Worm (Caenorhabditis elegans): Measurements from ENCODE around the gene C24H12.6.

C24H12.6 gene

DNA sequence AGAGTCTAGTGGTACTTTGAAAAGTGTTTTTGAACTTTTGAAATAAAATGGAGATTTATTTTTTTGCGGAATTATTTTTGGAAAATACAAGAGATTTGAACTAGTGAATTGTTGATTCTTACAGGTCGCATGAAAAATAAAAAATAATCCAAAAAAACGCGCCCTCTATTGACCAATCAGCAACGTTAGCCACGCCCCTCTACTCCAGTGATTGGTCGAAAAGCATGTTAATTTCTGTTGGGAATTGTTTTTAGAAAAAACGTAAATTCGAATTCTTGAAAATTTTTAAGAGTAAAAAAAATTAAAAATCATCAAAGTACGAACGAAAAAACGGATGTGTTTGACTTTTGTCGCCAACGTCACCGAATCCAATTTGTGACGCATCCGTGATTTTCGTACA, 48.3 kb downstream of the C24H12.6 start:
- TF ChIP-seq madf-3 (GFP tag; IDR thresholded peaks at IDR 0.05) (no peak), madf-6 (GFP tag; IDR thresholded peaks at IDR 0.05) (no peak), K11D2.4 (GFP tag; IDR thresholded peaks at IDR 0.05) (no peak), hmg-1.2 (GFP tag; IDR thresholded peaks at IDR 0.05) (no peak), fkh-3 (tag; optimal IDR thresholded peaks at IDR 0.05) (no peak), lsy-27 (tag; optimal IDR thresholded peaks at IDR 0.05; ENCODE audit: borderline replicate concordance, insufficient read depth) (no peak), nhr-179 (tag; optimal IDR thresholded peaks at IDR 0.05) (no peak), B0035.1 (tag; optimal IDR thresholded peaks at IDR 0.05) (no peak), sptf-2 (GFP tag; optimal IDR thresholded peaks at IDR 0.05) (no peak), F57C9.4 (tag; optimal IDR thresholded peaks at IDR 0.05) (no peak)

DNA sequence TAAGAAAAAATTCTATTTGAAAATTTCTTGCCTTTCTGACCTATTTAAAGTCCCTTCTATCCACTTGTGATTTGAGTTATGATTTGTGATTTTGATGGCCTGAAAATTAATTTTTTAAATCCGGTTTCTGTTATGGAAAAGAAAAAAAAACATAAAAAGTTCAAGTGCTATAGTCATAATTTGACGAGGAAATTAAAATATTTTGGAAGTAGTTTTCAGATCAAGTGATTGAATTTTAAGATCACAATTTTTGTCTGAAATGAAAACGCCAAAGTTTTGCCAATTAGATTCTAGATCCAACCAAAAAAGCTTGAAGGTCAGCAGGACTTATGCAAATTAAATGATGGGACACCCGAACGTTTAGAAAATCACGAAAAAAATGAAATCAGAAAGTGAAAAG, 51.2 kb downstream of the C24H12.6 start, which contains the start of gene ptr-3:
ptr-3 (minus strand) TSS at position 101 of the 400 bp plus-strand sequence.
- TF ChIP-seq nhr-27 (tag; optimal IDR thresholded peaks at IDR 0.05), result no peak
- TF ChIP-seq madf-8 (GFP tag; conservative IDR thresholded peaks at IDR 0.05), result no peak
- no peak for TF ChIP-seq Y79H2A.3 (GFP tag; conservative IDR thresholded peaks at IDR 0.05)
- no peak for TF ChIP-seq ekl-4 (GFP tag; IDR thresholded peaks at IDR 0.05)
